Fruit fly (Drosophila melanogaster) S2 (cell line): ENCODE measurements around the gene CG5961.

Experiments used
- CG8478 ChIP-seq: fragments of >200 bp; optimal IDR thresholded peaks from 2 replicates; lab custom pipeline; 2018
- CTCF ChIP-seq, 2 experiments: fragments of >200 bp; optimal IDR thresholded peaks; 2 replicates each; lab custom pipeline; 2018

The CG5961 gene

DNA sequence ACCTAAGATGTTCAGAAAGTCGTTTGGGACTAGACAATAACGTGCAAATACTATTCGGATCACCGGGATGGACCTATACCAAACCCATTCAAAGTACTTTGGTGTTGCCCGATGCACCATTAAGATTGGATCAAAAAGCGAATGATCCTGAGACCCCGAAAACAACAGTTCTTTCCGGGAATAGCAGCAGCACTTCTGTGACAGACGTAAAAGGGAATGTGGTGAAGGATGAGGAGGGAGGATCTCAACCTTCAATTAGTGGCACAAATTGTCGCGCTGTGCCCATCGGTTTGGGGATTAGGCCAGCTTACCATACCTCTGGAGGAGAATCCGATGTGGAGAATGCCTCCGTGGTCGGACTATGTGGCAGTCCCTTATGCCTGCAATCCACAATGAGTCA is 11.8 kb downstream of the CG5961 start:
- TF ChIP-seq CTCF (optimal IDR thresholded peaks at IDR 0.05; lab: Kevin White, UChicago) (no peak), CG8478 (lab: Kevin White, UChicago) (no peak)

DNA sequence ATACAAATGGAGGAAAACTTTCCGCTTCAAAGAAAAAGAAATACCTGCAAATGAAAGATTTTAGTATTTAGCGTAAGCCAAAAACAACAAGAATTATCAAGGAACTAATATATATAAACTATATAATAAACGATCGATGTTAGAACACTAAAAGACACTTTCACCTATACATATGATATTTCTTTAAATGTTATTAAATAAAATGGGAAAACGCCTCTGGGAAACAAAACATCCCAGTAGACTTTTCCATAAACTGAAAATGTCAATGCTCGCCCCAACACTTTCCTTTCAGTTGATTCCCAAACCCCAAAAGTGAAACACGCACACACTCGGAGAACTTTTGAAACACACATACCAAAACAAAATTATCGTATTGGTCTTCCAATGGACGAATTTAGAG is 12.7 kb downstream of the CG5961 start, which contains the start of gene vrs:
Gene vrs, plus strand, starts transcription at position 301 of the 400 bp plus-strand sequence.
- TF ChIP-seq CTCF (optimal IDR thresholded peaks at IDR 0.05; lab: Kevin White, UChicago) (no peak), CG8478 (lab: Kevin White, UChicago) (no peak)

DNA sequence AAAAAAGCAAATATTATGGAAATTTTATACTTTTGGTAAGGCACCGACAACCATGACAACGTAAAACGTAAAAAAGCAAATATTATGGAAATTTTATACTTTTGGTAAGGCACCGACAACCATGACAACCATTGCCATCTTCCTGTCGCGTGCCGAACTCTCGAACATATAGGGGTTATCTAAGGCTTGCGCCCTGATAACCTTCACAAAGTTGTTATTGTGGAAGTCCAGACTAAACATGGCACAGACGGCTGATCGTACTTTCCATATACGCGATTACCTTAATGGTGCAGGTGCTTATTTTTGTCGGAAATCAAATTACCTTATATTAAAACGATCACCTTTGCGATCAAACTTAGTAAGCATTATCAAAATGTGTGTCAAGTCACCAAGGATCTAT is 14.6 kb downstream of the CG5961 start:
- TF ChIP-seq CTCF (optimal IDR thresholded peaks at IDR 0.05; lab: Kevin White, UChicago), result no peak
- no peak for TF ChIP-seq CG8478 (lab: Kevin White, UChicago)

DNA sequence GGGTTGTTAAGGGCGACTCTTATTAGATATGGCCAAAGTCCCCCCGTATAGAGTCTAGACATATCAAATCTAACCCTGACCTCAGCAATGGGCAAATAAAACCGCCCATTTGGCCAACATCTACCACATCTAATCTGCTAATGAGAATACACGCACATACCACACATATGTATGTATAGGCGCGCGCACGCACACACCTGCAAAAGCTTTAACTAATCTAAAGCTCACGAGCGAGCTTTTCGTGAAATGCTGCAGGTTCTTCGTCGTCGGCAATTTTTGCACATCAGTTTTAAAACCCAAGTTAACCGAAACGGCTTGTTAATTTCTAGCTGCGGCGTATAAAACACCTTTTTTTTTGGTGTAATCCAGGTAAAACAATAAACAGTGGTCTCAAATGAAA is 16.3 kb downstream of the CG5961 start:
- TF ChIP-seq CG8478 (lab: Kevin White, UChicago), result no peak
- TF ChIP-seq CTCF (optimal IDR thresholded peaks at IDR 0.05; lab: Kevin White, UChicago), result no peak

DNA sequence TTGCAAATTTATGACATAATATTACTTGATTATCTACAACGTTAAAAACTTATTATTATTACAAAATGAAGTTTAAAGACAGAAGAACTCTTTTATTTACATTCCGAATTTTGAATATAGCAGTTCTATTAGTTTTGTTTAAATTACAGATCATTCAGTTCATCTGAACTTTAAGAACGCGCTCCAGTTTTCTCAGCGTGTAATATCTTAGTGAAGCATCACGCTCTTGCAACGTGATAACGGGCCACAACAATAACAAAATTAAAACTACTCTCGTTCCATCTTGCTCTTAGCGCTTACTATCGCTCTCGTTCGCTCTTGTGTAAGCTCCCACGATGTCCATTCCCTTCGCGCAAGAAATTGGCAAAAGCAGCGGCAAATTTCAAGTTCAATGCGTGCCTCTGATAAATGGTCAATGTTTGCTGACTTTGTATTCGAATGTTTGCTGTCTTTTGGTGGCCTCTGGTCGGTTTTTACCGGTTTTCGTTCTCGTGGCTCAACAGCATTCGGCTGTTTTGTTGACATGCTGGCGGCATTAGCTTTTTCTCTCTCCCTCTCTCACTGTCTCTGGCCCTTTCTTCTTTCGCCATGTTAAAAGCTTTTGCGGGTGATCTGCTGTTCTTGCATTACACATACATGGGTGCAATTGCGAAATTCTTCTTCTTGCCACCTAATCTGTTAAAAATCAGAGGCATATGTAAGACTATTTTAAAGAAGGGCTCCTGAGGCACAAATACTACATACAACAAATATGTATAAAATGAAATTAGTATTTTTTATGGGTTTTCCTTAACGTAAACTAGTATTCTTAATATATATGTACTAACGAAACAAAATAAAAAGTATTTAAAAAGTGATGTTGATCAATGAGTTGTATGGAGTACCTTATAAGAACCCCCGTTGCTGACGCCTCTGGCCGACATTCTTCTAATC is 17.2 kb downstream of the CG5961 start:
- no peak for TF ChIP-seq CTCF (optimal IDR thresholded peaks at IDR 0.05; lab: Kevin White, UChicago)
- TF ChIP-seq CG8478 (lab: Kevin White, UChicago), result no peak

DNA sequence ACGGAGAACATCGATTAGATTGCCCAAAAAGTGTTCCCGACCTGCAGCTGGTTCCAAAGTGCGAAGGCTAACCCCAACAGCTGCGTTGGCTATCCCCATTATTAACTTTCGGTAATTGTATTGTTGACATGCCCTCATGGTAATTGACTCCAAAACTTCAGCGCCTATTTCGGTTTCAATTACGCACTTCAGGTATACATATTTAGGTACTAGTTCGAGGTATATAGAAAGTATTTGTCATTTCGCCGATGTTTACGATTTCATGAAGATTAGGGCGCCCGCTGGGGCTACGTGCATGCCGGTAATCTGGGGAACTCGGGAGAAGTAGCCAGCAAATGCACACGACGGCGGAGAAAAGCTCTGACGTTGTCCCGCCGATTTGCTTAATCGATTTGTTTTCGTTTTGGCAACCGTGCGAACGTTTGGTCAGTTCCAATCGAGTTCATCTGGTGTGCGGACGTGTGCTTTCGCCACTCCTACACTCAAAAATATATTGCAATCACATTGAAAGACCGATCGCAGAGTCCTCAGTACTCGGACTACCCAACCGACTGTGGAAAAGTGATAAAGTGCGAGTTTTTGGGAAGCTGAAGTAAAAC is 19.0 kb downstream of the CG5961 start:
- TF ChIP-seq CG8478 (lab: Kevin White, UChicago) (no peak), CTCF (optimal IDR thresholded peaks at IDR 0.05; lab: Kevin White, UChicago) (no peak)

DNA sequence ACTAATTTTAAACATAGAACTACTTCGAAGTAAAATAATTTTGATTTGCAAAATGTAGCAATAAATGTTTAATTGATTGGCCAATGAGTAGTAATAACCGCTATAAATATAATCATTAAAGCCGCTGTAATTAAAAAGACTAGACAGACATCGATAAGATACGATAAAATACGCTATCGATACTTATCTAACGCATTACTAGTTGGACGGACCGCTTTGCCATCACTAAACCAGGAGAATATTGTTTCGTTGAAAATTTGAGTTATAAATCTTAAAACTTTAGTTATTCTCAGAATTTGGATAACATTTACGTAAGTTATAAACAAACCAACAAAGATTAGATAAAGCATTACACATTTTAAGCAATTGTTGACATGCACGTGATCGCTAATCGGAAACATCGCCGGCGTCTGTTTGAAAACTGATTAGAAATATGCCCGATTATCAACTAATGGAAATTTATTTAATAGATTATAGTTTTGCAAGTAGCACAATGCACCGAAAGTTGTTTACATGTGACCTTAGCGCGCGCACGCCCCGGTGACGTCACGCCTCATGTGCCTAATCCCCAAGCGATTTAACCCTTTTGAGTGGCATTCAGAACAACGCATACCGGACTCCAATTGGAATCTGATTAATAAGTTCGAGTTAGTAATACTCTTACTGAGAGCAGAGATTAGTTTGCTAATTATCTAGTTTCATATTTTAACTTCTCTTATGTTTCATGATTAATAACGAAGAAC is 20.5 kb downstream of the CG5961 start, which contains the start of gene Desat1:
Gene Desat1, plus strand, starts transcription at position 200 of the 743 bp plus-strand sequence.
- no peak for TF ChIP-seq CG8478 (lab: Kevin White, UChicago)
- TF ChIP-seq CTCF (optimal IDR thresholded peaks at IDR 0.05; lab: Kevin White, UChicago), result peak in 1 of 2 experiments; percentile 5

DNA sequence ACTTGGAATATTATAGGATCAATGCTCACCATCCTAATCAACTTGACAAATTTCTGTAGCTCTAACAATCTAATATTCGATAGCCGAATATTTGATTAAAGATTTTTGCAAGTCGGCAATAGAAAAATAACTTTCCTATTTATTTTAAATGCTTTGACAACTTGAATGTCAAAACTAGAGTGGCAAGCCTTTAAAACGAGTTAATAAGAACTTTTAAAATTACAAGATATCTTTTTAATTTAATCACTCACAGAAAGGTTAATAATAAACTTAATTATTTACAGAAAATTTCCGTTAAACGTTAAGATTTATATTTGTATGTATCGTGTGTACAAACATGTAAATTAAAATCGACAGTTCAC is 21.1 kb downstream of the CG5961 start, which contains the start of the genes CG17207 and CG46427:
Gene CG17207, minus strand, starts transcription at position 101 of the 362 bp plus-strand sequence.
Gene CG46427, minus strand, starts transcription at position 101 of the 362 bp plus-strand sequence.
- TF ChIP-seq CTCF (optimal IDR thresholded peaks at IDR 0.05; lab: Kevin White, UChicago) (no peak), CG8478 (lab: Kevin White, UChicago) (no peak)

DNA sequence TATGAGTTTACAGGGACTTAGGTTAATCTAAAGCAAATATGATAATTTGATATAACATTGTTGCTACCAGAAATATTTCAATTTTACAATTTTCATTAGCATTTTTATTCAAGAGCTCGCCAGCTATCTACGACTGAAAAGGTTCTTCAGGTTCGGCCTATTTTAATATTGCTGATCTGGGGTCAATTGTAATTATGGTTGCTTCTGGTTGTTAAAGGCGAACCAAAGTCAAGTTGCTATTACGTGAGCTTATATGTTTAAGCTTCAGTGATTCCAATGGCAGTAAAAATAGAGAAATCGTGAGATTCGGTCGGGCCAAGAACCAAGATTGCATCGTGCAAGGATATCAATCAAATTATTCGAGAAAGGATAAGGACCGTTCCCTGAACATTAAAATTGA is 24.1 kb downstream of the CG5961 start, which contains the start of gene Desat2:
Gene Desat2, plus strand, starts transcription at position 301 of the 400 bp plus-strand sequence.
- TF ChIP-seq CTCF (optimal IDR thresholded peaks at IDR 0.05; lab: Kevin White, UChicago) (no peak), CG8478 (lab: Kevin White, UChicago) (no peak)

DNA sequence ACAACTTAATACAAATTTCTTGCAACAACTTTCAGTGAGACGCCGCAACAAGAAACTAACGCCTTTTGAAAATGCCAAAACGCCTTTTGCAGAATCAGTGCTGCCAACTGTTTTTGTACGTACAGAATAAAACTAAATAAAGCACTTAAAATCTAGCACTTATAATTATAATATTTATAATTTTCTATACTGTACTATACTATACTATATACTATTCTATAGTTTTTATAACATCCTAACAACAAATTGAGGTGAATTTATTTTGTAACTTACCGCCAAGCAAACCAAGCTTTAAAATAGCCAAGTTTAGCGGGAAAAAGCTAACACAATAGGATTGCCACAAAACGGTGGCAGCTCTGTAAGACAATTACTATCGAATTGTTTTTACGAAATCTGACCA is 26.3 kb downstream of the CG5961 start, which contains the start of the genes Aos1 and Srlp:
Gene Aos1, minus strand, starts transcription at position 59 of the 400 bp plus-strand sequence.
Gene Srlp, plus strand, starts transcription at position 335 of the 400 bp plus-strand sequence.
- no peak for TF ChIP-seq CG8478 (lab: Kevin White, UChicago)
- no peak for TF ChIP-seq CTCF (optimal IDR thresholded peaks at IDR 0.05; lab: Kevin White, UChicago)

DNA sequence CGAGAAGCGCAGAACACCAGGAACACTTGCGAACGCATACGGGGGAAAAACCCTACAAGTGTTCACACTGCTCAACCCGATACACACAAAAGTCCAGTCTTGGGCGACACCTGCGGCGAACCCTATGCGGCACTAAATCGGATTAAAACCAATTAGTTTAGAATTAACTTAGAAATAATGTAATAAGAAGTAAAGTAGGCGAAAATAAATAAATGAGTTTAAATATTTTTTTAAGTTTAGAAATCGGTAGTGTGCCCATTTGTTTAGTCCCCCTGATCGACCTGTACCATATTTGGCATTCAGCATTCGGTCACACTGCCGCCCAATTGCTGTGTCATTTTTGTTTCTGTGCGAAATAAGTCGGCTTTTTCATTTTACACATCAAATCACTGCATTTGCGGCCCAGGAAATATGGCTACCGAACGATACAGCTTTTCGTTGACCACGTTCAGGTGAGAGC is 29.0 kb downstream of the CG5961 start, which contains the start of gene Prosalpha2:
Gene Prosalpha2, plus strand, starts transcription at position 292 of the 460 bp plus-strand sequence.
- TF ChIP-seq CG8478 (lab: Kevin White, UChicago), result no peak

DNA sequence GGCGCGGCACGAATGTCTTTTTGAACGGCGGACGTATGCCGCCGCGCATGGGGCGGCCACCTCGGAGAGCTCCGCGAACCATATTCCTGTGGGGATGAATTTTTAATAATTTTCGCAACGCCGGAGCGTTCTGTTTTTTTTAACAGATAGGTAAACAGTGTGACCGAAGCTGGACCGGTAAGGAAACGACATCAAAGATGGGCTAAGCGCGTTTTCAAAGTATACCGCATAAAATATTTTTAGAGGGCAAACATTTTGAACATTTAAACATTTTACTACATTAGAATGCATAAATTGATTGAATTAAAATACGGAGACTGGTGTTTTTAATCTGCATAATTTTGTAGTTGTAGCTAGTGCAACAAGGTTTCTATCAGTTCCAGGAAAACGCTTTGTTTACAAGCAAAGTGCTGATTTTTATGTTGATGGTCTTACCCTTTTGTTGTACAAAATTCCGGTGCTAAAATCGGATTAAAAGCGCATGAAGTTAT is 30.9 kb downstream of the CG5961 start, which contains the start of the genes CG5641 and CG5245:
Gene CG5641, minus strand, starts transcription at position 163 of the 491 bp plus-strand sequence.
Gene CG5245, plus strand, starts transcription at position 441 of the 491 bp plus-strand sequence.
- no peak for TF ChIP-seq CG8478 (lab: Kevin White, UChicago)
- no peak for TF ChIP-seq CTCF (optimal IDR thresholded peaks at IDR 0.05; lab: Kevin White, UChicago)

DNA sequence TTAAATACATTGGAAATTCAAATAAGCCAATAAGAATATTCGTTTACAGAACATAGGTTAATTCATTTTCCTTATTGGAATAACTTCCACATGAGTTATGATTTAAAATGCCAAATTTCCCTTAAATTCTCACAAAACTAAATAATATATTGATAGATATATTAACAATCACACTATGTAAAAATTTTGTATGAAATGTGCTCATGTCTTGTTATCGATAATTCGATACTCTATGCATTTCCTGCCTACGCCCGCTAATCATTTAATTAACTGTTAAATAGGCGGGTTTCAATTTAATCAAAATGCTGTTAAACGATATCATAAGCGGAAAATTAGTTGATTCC is 33.8 kb downstream of the CG5961 start, which contains the start of gene NANS:
Gene NANS, plus strand, starts transcription at position 269 of the 344 bp plus-strand sequence.
- TF ChIP-seq CG8478 (lab: Kevin White, UChicago), result no peak
- TF ChIP-seq CTCF (optimal IDR thresholded peaks at IDR 0.05; lab: Kevin White, UChicago), result no peak
